Fruit fly (Drosophila melanogaster): Measurements from ENCODE around the gene Cyp28d2.
A peak's percentile ranks its signal among the peaks of the same experiment; 100 is the strongest.

DNA sequence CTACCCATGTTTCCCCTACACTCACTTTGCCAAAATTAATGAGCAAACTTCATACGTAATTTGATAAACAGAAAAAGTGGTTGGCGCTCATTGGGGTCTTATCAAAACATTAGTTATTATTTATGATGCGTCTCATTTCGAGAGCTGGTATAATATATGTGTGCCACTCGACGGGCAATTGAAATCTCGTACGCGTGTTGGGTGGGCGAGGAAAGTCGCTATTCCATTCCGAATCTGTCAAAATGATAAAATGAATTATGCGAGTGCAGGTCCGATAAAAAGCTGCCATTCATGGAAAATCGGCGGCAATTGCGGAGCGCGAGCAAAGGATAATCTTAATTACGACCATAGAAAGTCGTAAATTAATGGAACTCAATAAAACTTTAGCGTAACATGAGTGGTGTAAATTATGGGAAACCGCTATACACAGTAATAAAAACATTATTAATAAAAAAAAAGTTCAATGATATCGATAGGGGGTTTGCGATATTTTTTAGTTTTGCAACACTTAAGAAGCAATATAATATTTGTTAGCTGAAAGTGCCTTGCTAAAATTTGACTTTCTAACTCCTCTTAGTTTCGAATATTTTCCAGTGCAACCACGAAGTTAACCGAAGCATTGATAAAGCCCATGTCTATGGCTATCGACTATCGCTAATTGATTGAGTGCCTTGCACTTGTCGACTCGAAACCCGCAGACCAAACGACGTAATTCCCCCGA, 35.3 kb downstream of the Cyp28d2 start:
- TF ChIP-seq CG32121 (GFP tag; IDR thresholded peaks at IDR 0.05) (0 out of 2 replicates have a peak, but pooled peaks have one; percentile 37), CG9948 (tag; optimal IDR thresholded peaks at IDR 0.05) (no peak), D1 (tag; optimal IDR thresholded peaks at IDR 0.05) (no peak), Ets98B (GFP tag; IDR thresholded peaks at IDR 0.05) (peak; percentile 16; the same call in 1 of the 2 replicates), gl (tag; optimal IDR thresholded peaks at IDR 0.05) (no peak), CG14655 (GFP tag; optimal IDR thresholded peaks at IDR 0.05) (no peak), CG12605 (GFP tag; IDR thresholded peaks at IDR 0.05) (no peak), CG4496 (GFP tag; IDR thresholded peaks at IDR 0.05) (peak; percentile 31; the same call in 1 of the 3 replicates), Pif1B (GFP tag; optimal IDR thresholded peaks at IDR 0.05) (no peak), CG8301 (tag; optimal IDR thresholded peaks at IDR 0.05) (no peak), Snoo (tag; optimal IDR thresholded peaks at IDR 0.05) (no peak)
